Worm (Caenorhabditis elegans) whole organism, mixed stage, embryonic: ENCODE data around the gene F08H9.3.

Experiments
- M03D4.4 ChIP-seq: sonication (generic microtip); optimal IDR thresholded peaks from 2 replicates; lab custom pipeline; 2017; ENCODE audit warnings: mild to moderate bottlenecking, missing genetic modification characterization, missing compliant biosample characterization
- bed-3 ChIP-seq: fragments of 200-800 bp; sonication (Bioruptor generic); optimal IDR thresholded peaks from 3 replicates; lab custom pipeline; 2018; ENCODE audit warnings: mild to moderate bottlenecking, missing genetic modification characterization, moderate library complexity, missing compliant biosample characterization
- blmp-1 ChIP-seq: fragments of 150-350 bp; optimal IDR thresholded peaks from 2 replicates; lab custom pipeline; 2014; ENCODE audit warnings: missing biosample characterization, missing genetic modification characterization
- ceh-39 ChIP-seq: fragments of 150-350 bp; optimal IDR thresholded peaks from 2 replicates; lab custom pipeline; 2014; ENCODE audit warnings: missing biosample characterization, missing genetic modification characterization
- ceh-43 ChIP-seq: fragments of 200-800 bp; sonication (Bioruptor generic); optimal IDR thresholded peaks from 2 replicates; lab custom pipeline; 2018; ENCODE audit warnings: mild to moderate bottlenecking, missing genetic modification characterization, moderate library complexity, missing compliant biosample characterization
- ceh-83 ChIP-seq: fragments of 200-800 bp; sonication (Bioruptor generic); optimal IDR thresholded peaks from 2 replicates; lab custom pipeline; 2018; ENCODE audit warnings: mild to moderate bottlenecking, missing genetic modification characterization, missing compliant biosample characterization
- ces-1 ChIP-seq: fragments of 150-350 bp; optimal IDR thresholded peaks from 2 replicates; lab custom pipeline; 2014; ENCODE audit warnings: missing biosample characterization, missing genetic modification reagents, missing genetic modification characterization
- cnd-1 ChIP-seq: fragments of 200-800 bp; sonication (Bioruptor generic); optimal IDR thresholded peaks from 2 replicates; lab custom pipeline; 2018; ENCODE audit warnings: mild to moderate bottlenecking, missing genetic modification characterization, missing compliant biosample characterization
- drap-1 ChIP-seq: fragments of 200-800 bp; sonication (Bioruptor generic); optimal IDR thresholded peaks from 3 replicates; lab custom pipeline; 2018; ENCODE audit warnings: mild to moderate bottlenecking, missing genetic modification characterization, missing compliant biosample characterization
- elt-1 ChIP-seq: sonication (generic microtip); optimal IDR thresholded peaks from 2 replicates; lab custom pipeline; 2017; ENCODE audit warnings: missing genetic modification characterization, mild to moderate bottlenecking, missing compliant biosample characterization, antibody characterized with exemption, moderate library complexity, borderline replicate concordance; ENCODE audit not compliant: insufficient read depth
- elt-3 ChIP-seq: fragments of 150-350 bp; optimal IDR thresholded peaks from 2 replicates; lab custom pipeline; 2014; ENCODE audit warnings: missing biosample characterization, missing genetic modification characterization
- flh-1 ChIP-seq: fragments of 200-800 bp; sonication (Bioruptor generic); optimal IDR thresholded peaks from 2 replicates; lab custom pipeline; 2018; ENCODE audit warnings: mild to moderate bottlenecking, missing genetic modification characterization, moderate library complexity, missing compliant biosample characterization
- hlh-1 ChIP-seq: fragments of 150-350 bp; optimal IDR thresholded peaks from 2 replicates; lab custom pipeline; 2014; ENCODE audit warnings: missing biosample characterization, missing genetic modification reagents, missing genetic modification characterization
- lin-13 ChIP-seq: fragments of 150-350 bp; optimal IDR thresholded peaks from 2 replicates; lab custom pipeline; 2014; ENCODE audit warnings: missing biosample characterization, missing genetic modification characterization
- lin-32 ChIP-seq: fragments of 200-800 bp; sonication (Bioruptor generic); optimal IDR thresholded peaks from 2 replicates; lab custom pipeline; 2018; ENCODE audit warnings: mild to moderate bottlenecking, missing genetic modification characterization, missing compliant biosample characterization
- lsy-2 ChIP-seq: fragments of 150-350 bp; optimal IDR thresholded peaks from 2 replicates; lab custom pipeline; 2014; ENCODE audit warnings: missing biosample characterization, missing genetic modification characterization
- mab-5 ChIP-seq: fragments of 150-350 bp; optimal IDR thresholded peaks from 2 replicates; lab custom pipeline; 2014; ENCODE audit warnings: missing biosample characterization, missing genetic modification characterization
- mep-1 ChIP-seq: fragments of 150-350 bp; optimal IDR thresholded peaks from 2 replicates; lab custom pipeline; 2017; ENCODE audit warnings: missing biosample characterization, missing genetic modification reagents, missing genetic modification characterization, inconsistent platforms
- mls-2 ChIP-seq: sonication (generic microtip); optimal IDR thresholded peaks from 2 replicates; lab custom pipeline; 2016; ENCODE audit warnings: mild to moderate bottlenecking, missing genetic modification characterization, moderate library complexity, missing compliant biosample characterization
- nhr-12 ChIP-seq: fragments of 150-350 bp; optimal IDR thresholded peaks from 2 replicates; lab custom pipeline; 2014; ENCODE audit warnings: missing biosample characterization, missing genetic modification characterization
- nhr-2 ChIP-seq: fragments of 150-350 bp; optimal IDR thresholded peaks from 2 replicates; lab custom pipeline; 2014; ENCODE audit warnings: missing biosample characterization, missing genetic modification characterization
- nhr-237 ChIP-seq: fragments of 150-350 bp; optimal IDR thresholded peaks from 2 replicates; lab custom pipeline; 2014; ENCODE audit warnings: missing biosample characterization, missing genetic modification characterization
- nhr-28 ChIP-seq: fragments of 150-350 bp; optimal IDR thresholded peaks from 2 replicates; lab custom pipeline; 2014; ENCODE audit warnings: missing biosample characterization, missing genetic modification characterization
- nhr-76 ChIP-seq: sonication (generic microtip); optimal IDR thresholded peaks from 2 replicates; lab custom pipeline; 2017; ENCODE audit warnings: missing biosample characterization, missing genetic modification characterization
- pha-4 ChIP-seq: fragments of 150-350 bp; optimal IDR thresholded peaks from 2 replicates; lab custom pipeline; 2018; ENCODE audit warnings: missing biosample characterization, missing genetic modification reagents, missing genetic modification characterization
- sem-2 ChIP-seq: fragments of 200-800 bp; sonication (Bioruptor generic); optimal IDR thresholded peaks from 2 replicates; lab custom pipeline; 2018; ENCODE audit warnings: mild to moderate bottlenecking, missing genetic modification characterization, missing compliant biosample characterization
- snpc-4 ChIP-seq: fragments of 150-350 bp; optimal IDR thresholded peaks from 2 replicates; lab custom pipeline; 2014; ENCODE audit warnings: missing biosample characterization, missing genetic modification characterization
- sptf-1 ChIP-seq: sonication (generic microtip); optimal IDR thresholded peaks from 2 replicates; lab custom pipeline; 2017; ENCODE audit warnings: mild to moderate bottlenecking, missing genetic modification characterization, moderate library complexity, missing compliant biosample characterization
- tbx-8 ChIP-seq: fragments of 200-800 bp; sonication (Bioruptor generic); optimal IDR thresholded peaks from 2 replicates; lab custom pipeline; 2018; ENCODE audit warnings: mild to moderate bottlenecking, missing genetic modification characterization, moderate library complexity, missing compliant biosample characterization
- unc-120 ChIP-seq: sonication (generic microtip); optimal IDR thresholded peaks from 2 replicates; lab custom pipeline; 2017; ENCODE audit warnings: missing genetic modification characterization, missing compliant biosample characterization; ENCODE audit not compliant: poor library complexity, severe bottlenecking
- unc-39 ChIP-seq: fragments of 150-350 bp; optimal IDR thresholded peaks from 2 replicates; lab custom pipeline; 2014; ENCODE audit warnings: missing biosample characterization, missing genetic modification characterization
- unc-62 ChIP-seq: fragments of 150-350 bp; optimal IDR thresholded peaks from 2 replicates; lab custom pipeline; 2014; ENCODE audit warnings: missing biosample characterization, missing genetic modification reagents, missing genetic modification characterization
- zip-8 ChIP-seq: fragments of 150-350 bp; optimal IDR thresholded peaks from 2 replicates; lab custom pipeline; 2014; ENCODE audit warnings: missing biosample characterization, missing genetic modification characterization
- ztf-11 ChIP-seq: fragments of 150-350 bp; optimal IDR thresholded peaks from 2 replicates; lab custom pipeline; 2014; ENCODE audit warnings: missing biosample characterization, missing genetic modification characterization

Gene F08H9.3

ce11 chrV:14462653-14463052 lies 485 bp downstream of the F08H9.3 start:
- TF ChIP-seq elt-3 (tag; lab: Kevin White, UChicago) (no peak), snpc-4 (tag; lab: Kevin White, UChicago) (no peak), ceh-43 (GFP tag; lab: Kevin White, UChicago) (no peak)
- TF ChIP-seq, all 35 proteins: peak for 0

DNA sequence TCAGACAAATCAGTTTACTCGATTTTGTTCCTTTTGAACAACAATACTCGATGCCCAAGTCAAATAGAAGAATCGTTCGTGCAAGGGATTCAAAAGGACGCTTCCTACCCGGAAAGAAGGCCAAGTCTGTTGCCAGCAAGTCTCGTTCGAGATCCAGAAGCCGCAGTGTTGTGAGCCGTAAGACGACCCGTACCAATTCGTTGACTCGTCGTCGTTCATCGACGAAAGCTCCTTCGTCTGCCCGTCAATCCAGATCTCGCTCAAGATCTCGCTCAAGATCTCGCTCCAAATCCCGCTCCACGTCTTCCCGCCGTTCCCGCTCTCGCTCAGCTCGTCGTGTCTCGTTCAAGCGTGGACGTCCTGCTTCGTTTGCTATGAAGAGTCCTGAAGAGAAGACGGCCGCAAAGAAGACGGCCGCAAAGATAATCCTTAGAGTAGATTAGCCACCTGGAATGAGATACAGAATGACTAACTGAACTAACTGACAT lies 2.5 kb downstream of the F08H9.3 start, which contains the start of gene F08H9.2:
TSS of gene F08H9.2 (plus strand) at position 51 of the 488 bp plus-strand sequence.
- TF ChIP-seq sptf-1 (tag; lab: Kevin White, UChicago) (no peak), M03D4.4 (tag; lab: Kevin White, UChicago) (no peak), ceh-39 (tag; lab: Kevin White, UChicago) (no peak), flh-1 (GFP tag; lab: Kevin White, UChicago) (no peak), nhr-2 (no peak), mls-2 (tag; lab: Kevin White, UChicago) (no peak), ceh-83 (no peak), elt-1 (tag; lab: Kevin White, UChicago) (no peak), unc-62 (no peak), mep-1 (tag; lab: Kevin White, UChicago) (no peak), drap-1 (GFP tag; lab: Kevin White, UChicago) (no peak), ztf-11 (tag; lab: Kevin White, UChicago) (no peak), ces-1 (GFP tag; lab: Kevin White, UChicago) (no peak), tbx-8 (no peak), bed-3 (GFP tag; lab: Kevin White, UChicago) (no peak), cnd-1 (tag; lab: Kevin White, UChicago) (no peak), nhr-28 (tag; lab: Kevin White, UChicago) (no peak)
- TF ChIP-seq, all 35 proteins: peak for 0

DNA sequence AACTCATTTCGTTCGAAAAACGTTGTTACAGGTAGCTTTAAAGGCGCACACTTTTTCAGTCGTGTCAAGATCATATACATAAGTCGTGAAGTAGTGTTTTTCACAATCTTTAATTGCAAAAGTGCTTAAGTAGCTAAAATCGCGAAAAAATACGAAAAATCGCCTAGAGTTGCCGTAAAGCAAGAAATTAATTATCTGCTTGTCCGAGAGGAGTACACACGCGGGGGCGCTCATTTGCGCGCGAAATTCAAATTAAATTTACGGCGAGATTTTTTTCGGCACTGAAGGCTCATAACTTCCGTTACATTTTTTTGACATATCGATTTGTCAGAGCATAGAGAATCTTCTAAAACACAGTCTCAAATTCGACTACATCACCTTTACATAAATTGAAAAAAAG lies 3.0 kb downstream of the F08H9.3 start:
- no peak for TF ChIP-seq ceh-39 (tag; lab: Kevin White, UChicago)

DNA sequence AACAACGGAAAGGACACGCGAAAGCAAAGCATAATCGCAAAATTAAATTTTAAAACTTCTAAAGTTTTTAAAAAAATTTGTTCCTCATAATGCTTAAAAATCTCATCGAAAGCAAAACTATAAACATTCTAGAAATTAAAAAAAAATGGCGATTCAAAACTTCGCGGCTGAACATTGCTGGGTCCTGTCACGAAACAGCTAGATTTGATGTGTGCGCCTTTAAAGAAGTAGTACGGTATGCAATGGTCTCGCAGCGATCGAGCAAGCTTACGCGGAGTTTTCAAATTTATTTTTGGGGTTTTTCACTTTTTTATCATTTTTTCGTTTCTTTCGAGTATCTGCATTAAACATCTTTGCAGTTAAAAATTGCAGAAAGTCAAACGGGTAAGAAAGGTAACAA lies 6.1 kb downstream of the F08H9.3 start, which contains the start of gene coh-3:
TSS of gene coh-3 (plus strand) at position 353 of the 400 bp plus-strand sequence.
- TF ChIP-seq ceh-43 (GFP tag; lab: Kevin White, UChicago) = no peak
- TF ChIP-seq zip-8 (tag; lab: Kevin White, UChicago) = no peak
- TF ChIP-seq unc-120 (tag; lab: Kevin White, UChicago) = no peak
- TF ChIP-seq flh-1 (GFP tag; lab: Kevin White, UChicago) = no peak
- TF ChIP-seq ceh-39 (tag; lab: Kevin White, UChicago) = no peak
- TF ChIP-seq nhr-2 = no peak
- no peak for TF ChIP-seq lin-32 (GFP tag; lab: Kevin White, UChicago)
- no peak for TF ChIP-seq ceh-83
- TF ChIP-seq lin-13 = no peak
- TF ChIP-seq ces-1 (GFP tag; lab: Kevin White, UChicago) = no peak
- TF ChIP-seq unc-39 (tag; lab: Kevin White, UChicago) = no peak
- TF ChIP-seq mls-2 (tag; lab: Kevin White, UChicago) = no peak
- TF ChIP-seq sem-2 (GFP tag; lab: Kevin White, UChicago) = no peak
- TF ChIP-seq nhr-76 = no peak
- no peak for TF ChIP-seq mep-1 (tag; lab: Kevin White, UChicago)

DNA sequence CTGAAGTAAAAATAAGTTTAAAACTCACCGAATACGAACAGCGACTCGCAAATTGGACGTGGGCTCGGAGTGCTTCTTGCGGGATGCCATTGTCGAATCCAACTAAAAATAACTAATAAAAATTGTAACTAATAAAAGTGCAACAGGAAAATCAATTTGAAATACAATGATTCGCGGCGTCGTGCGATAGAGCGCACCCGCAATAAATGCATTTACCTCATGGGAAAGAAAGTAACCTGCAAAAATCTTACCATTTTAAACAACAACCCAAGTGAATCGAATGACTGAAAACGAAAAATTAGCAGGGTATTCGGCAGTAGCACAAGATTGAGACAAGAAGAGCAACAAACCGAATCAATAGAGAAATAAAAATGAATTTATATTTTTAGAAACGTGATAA lies 6.5 kb downstream of the F08H9.3 start, which contains the start of gene bmk-1:
TSS of gene bmk-1 (minus strand) at position 359 of the 400 bp plus-strand sequence.
- no peak for TF ChIP-seq bed-3 (GFP tag; lab: Kevin White, UChicago)
- TF ChIP-seq lin-13 = peak; percentile 35

DNA sequence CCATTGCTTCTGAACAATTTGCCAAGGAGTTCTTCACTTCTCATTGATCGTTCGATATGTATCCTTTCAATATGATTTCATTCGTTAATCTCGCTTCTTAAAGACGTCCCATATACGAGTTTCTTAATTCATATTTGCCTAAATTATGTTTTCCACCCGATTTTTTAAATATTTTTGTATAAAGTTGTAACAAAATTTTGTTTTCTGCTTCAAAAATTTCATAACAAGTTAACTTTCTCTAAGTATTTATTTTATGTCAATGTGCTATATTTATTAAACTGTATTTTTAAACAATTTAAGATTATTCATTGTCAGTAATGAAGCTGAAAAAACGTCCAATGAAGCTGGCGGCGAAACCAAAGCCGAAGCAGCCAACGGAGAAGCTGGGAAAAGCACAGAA lies 13.7 kb downstream of the F08H9.3 start, which contains the start of gene F23B12.7:
TSS of gene F23B12.7 (plus strand) at position 301 of the 400 bp plus-strand sequence.
- no peak for TF ChIP-seq nhr-76
- no peak for TF ChIP-seq mab-5
- TF ChIP-seq nhr-12 (tag; lab: Kevin White, UChicago) = no peak
- TF ChIP-seq ceh-43 (GFP tag; lab: Kevin White, UChicago) = no peak
- no peak for TF ChIP-seq flh-1 (GFP tag; lab: Kevin White, UChicago)
- no peak for TF ChIP-seq blmp-1 (tag; lab: Kevin White, UChicago)
- TF ChIP-seq unc-39 (tag; lab: Kevin White, UChicago) = no peak
- no peak for TF ChIP-seq snpc-4 (tag; lab: Kevin White, UChicago)
- TF ChIP-seq M03D4.4 (tag; lab: Kevin White, UChicago) = no peak
- TF ChIP-seq ceh-83 = no peak
- no peak for TF ChIP-seq lsy-2 (tag; lab: Kevin White, UChicago)
- TF ChIP-seq sptf-1 (tag; lab: Kevin White, UChicago) = no peak
- TF ChIP-seq nhr-237 = no peak
- TF ChIP-seq ztf-11 (tag; lab: Kevin White, UChicago) = no peak
- TF ChIP-seq ces-1 (GFP tag; lab: Kevin White, UChicago) = no peak
- TF ChIP-seq pha-4 = no peak
- no peak for TF ChIP-seq elt-3 (tag; lab: Kevin White, UChicago)
- TF ChIP-seq mep-1 (tag; lab: Kevin White, UChicago) = no peak
- no peak for TF ChIP-seq hlh-1 (tag; lab: Kevin White, UChicago)
- no peak for TF ChIP-seq zip-8 (tag; lab: Kevin White, UChicago)
